Worm (Caenorhabditis elegans): ENCODE results near the gene ndx-3.

- no peak for TF ChIP-seq madf-2 (tag; optimal IDR thresholded peaks at IDR 0.05)
- no peak for TF ChIP-seq odd-2 (tag; optimal IDR thresholded peaks at IDR 0.05)
- TF ChIP-seq ceh-34 (tag; optimal IDR thresholded peaks at IDR 0.05): peak; percentile 1
- no peak for TF ChIP-seq nhr-232 (tag; optimal IDR thresholded peaks at IDR 0.05)
These were observed 40.3 kb downstream of the ndx-3 start, which contains the start of the genes eif-1 and vps-24 for ce11 chrII:4993530-4994192.

Measured in whole organism, late embryonic.